Worm (Caenorhabditis elegans) whole organism, L4 larva: ENCODE results near the gene cdr-7.

ENCODE experiments used
- F44E2.7 ChIP-seq: fragments of 200-800 bp; sonication (Bioruptor generic); IDR thresholded peaks from 2 replicates; pipeline ENCODE4 v2.1.2; 2022; ENCODE audit warnings: missing genetic modification characterization, missing compliant biosample characterization
- R02D3.7 ChIP-seq: fragments of 150-350 bp; sonication (generic microtip); optimal IDR thresholded peaks from 3 replicates; lab custom pipeline; 2014; ENCODE audit warnings: missing biosample characterization, missing genetic modification characterization
- T20F7.1 ChIP-seq: fragments of 200-800 bp; sonication (Bioruptor generic); optimal IDR thresholded peaks from 2 replicates; lab custom pipeline; 2018; ENCODE audit warnings: mild to moderate bottlenecking, missing genetic modification characterization, missing compliant biosample characterization
- Y48G9A.11 ChIP-seq: fragments of 200-800 bp; sonication (Bioruptor generic); IDR thresholded peaks from 2 replicates; pipeline ENCODE4 v1.3.6; 2022; ENCODE audit warnings: missing genetic modification reagents, missing genetic modification characterization, missing compliant biosample characterization
- ZK546.5 ChIP-seq, 2 experiments: sonication (generic microtip); optimal IDR thresholded peaks; 2 replicates each; lab custom pipeline; 2017; ENCODE audit warnings: missing biosample characterization in 2 of 2, missing genetic modification characterization in 2 of 2
- aha-1 ChIP-seq: fragments of 150-350 bp; peaks from one replicate; lab custom pipeline; 2014; ENCODE audit warnings: missing biosample characterization, missing genetic modification characterization
- ama-1 ChIP-seq: fragments of 150-350 bp; optimal IDR thresholded peaks from 2 replicates; lab custom pipeline; 2014; ENCODE audit warnings: inconsistent platforms, mixed read lengths
- attf-4 ChIP-seq: sonication (generic microtip); optimal IDR thresholded peaks from 3 replicates; lab custom pipeline; 2017; ENCODE audit warnings: missing biosample characterization, missing genetic modification characterization
- ceh-32 ChIP-seq: sonication (generic microtip); optimal IDR thresholded peaks from 2 replicates; lab custom pipeline; 2016; ENCODE audit warnings: mild to moderate bottlenecking, missing genetic modification characterization, missing compliant biosample characterization; ENCODE audit not compliant: poor library complexity
- ces-1 ChIP-seq: fragments of 150-350 bp; sonication (generic microtip); optimal IDR thresholded peaks from 4 replicates; lab custom pipeline; 2014; ENCODE audit warnings: missing biosample characterization, missing genetic modification reagents, missing genetic modification characterization
- cey-2 ChIP-seq: sonication (generic microtip); optimal IDR thresholded peaks from 3 replicates; lab custom pipeline; 2017; ENCODE audit warnings: missing genetic modification characterization, mild to moderate bottlenecking, missing compliant biosample characterization, antibody characterized with exemption, borderline replicate concordance; ENCODE audit not compliant: insufficient read depth
- ctbp-1 ChIP-seq: fragments of 200-800 bp; sonication (Bioruptor generic); IDR thresholded peaks from 2 replicates; pipeline ENCODE4 v1.3.6; 2022; ENCODE audit warnings: missing genetic modification reagents, missing genetic modification characterization, missing compliant biosample characterization
- daf-16 ChIP-seq, 3 experiments: sonication (generic microtip); optimal IDR thresholded peaks; 2 replicates each; lab custom pipeline; 2016 to 2017; ENCODE audit warnings: missing genetic modification characterization in 3 of 3, missing genetic modification reagents in 3 of 3, mild to moderate bottlenecking in 2 of 3, missing compliant biosample characterization in 2 of 3, missing biosample characterization in 1 of 3, moderate library complexity in 1 of 3
- dmd-8 ChIP-seq: fragments of 200-800 bp; sonication (Bioruptor generic); IDR thresholded peaks from 2 replicates; pipeline ENCODE4 v1.3.6; 2022; ENCODE audit warnings: missing genetic modification characterization, missing compliant biosample characterization
- dpl-1 ChIP-seq: fragments of 150-350 bp; optimal IDR thresholded peaks from 2 replicates; lab custom pipeline; 2014; ENCODE audit warnings: missing biosample characterization, missing genetic modification reagents, missing genetic modification characterization
- dve-1 ChIP-seq: sonication (generic microtip); optimal IDR thresholded peaks from 2 replicates; lab custom pipeline; 2017; ENCODE audit warnings: antibody characterized with exemption, mild to moderate bottlenecking, missing genetic modification characterization, missing compliant biosample characterization; ENCODE audit not compliant: insufficient read depth
- egl-27 ChIP-seq: sonication (generic microtip); optimal IDR thresholded peaks from 3 replicates; lab custom pipeline; 2017; ENCODE audit warnings: missing biosample characterization, missing genetic modification reagents, missing genetic modification characterization
- egl-43 ChIP-seq: fragments of 200-800 bp; sonication (Bioruptor generic); IDR thresholded peaks from 2 replicates; pipeline ENCODE4 v1.3.6; 2022; ENCODE audit warnings: missing genetic modification reagents, missing genetic modification characterization, missing compliant biosample characterization
- hif-1 ChIP-seq, 2 experiments: sonication (generic microtip); optimal IDR thresholded peaks; 2 replicates each; lab custom pipeline; 2016 to 2017; ENCODE audit warnings: missing compliant biosample characterization in 2 of 2, missing genetic modification characterization in 2 of 2, missing genetic modification reagents in 2 of 2, missing genotype in 2 of 2, mild to moderate bottlenecking in 1 of 2
- hlh-11 ChIP-seq: fragments of 200-800 bp; sonication (Bioruptor generic); optimal IDR thresholded peaks from 2 replicates; lab custom pipeline; 2018; ENCODE audit warnings: mild to moderate bottlenecking, missing genetic modification characterization, missing compliant biosample characterization
- hmg-1.1 ChIP-seq: fragments of 200-800 bp; sonication (Bioruptor generic); IDR thresholded peaks from 2 replicates; pipeline ENCODE4 v1.3.6; 2022; ENCODE audit warnings: missing genetic modification reagents, missing genetic modification characterization, missing compliant biosample characterization
- jun-1 ChIP-seq: fragments of 150-350 bp; optimal IDR thresholded peaks from 2 replicates; lab custom pipeline; 2014; ENCODE audit warnings: missing biosample characterization, missing genetic modification reagents, missing genetic modification characterization
- lsy-2 ChIP-seq, 2 experiments: fragments of 150-350 bp in 1 of 2; sonication (generic microtip) in 1 of 2; optimal IDR thresholded peaks; 2 replicates each; lab custom pipeline; 2014 to 2017; ENCODE audit warnings: missing biosample characterization in 2 of 2, missing genetic modification characterization in 2 of 2
- madf-9 ChIP-seq: fragments of 200-800 bp; sonication (Bioruptor generic); conservative IDR thresholded peaks from 2 replicates; pipeline ENCODE4 v1.3.6; 2022; ENCODE audit warnings: missing genetic modification reagents, missing genetic modification characterization, missing compliant biosample characterization
- mdl-1 ChIP-seq, 2 experiments: fragments of 150-350 bp in 1 of 2; sonication (generic microtip) in 1 of 2; optimal IDR thresholded peaks; 2 replicates each; lab custom pipeline; 2014 to 2017; ENCODE audit warnings: missing biosample characterization in 2 of 2, missing genetic modification characterization in 2 of 2
- mdt-29 ChIP-seq: fragments of 200-800 bp; sonication (Bioruptor generic); IDR thresholded peaks from 2 replicates; pipeline ENCODE4 v1.3.6; 2022; ENCODE audit warnings: missing genetic modification reagents, missing genetic modification characterization, missing compliant biosample characterization
- mep-1 ChIP-seq: fragments of 150-350 bp; sonication (generic microtip); optimal IDR thresholded peaks from 3 replicates; lab custom pipeline; 2014; ENCODE audit warnings: missing biosample characterization, missing genetic modification characterization
- mxl-3 ChIP-seq: fragments of 200-800 bp; sonication (Bioruptor generic); optimal IDR thresholded peaks from 2 replicates; lab custom pipeline; 2018; ENCODE audit warnings: mild to moderate bottlenecking, missing genetic modification characterization, missing compliant biosample characterization
- nhr-11 ChIP-seq: fragments of 150-350 bp; optimal IDR thresholded peaks from 2 replicates; lab custom pipeline; 2014; ENCODE audit warnings: missing biosample characterization, missing genetic modification characterization
- nhr-111 ChIP-seq: fragments of 200-800 bp; sonication (Bioruptor generic); optimal IDR thresholded peaks from 2 replicates; lab custom pipeline; 2018; ENCODE audit warnings: mild to moderate bottlenecking, missing genetic modification characterization, missing compliant biosample characterization
- nhr-28 ChIP-seq: fragments of 150-350 bp; optimal IDR thresholded peaks from 2 replicates; lab custom pipeline; 2014; ENCODE audit warnings: missing biosample characterization, missing genetic modification characterization
- nhr-6 ChIP-seq: fragments of 150-350 bp; optimal IDR thresholded peaks from 2 replicates; lab custom pipeline; 2014; ENCODE audit warnings: missing biosample characterization, missing genetic modification characterization
- nhr-76 ChIP-seq: fragments of 150-350 bp; optimal IDR thresholded peaks from 2 replicates; lab custom pipeline; 2014; ENCODE audit warnings: missing biosample characterization, missing genetic modification characterization
- nhr-77 ChIP-seq: fragments of 150-350 bp; optimal IDR thresholded peaks from 2 replicates; lab custom pipeline; 2014; ENCODE audit warnings: missing biosample characterization, missing genetic modification characterization
- pha-4 ChIP-seq, 2 experiments: fragments of 150-350 bp in 1 of 2; fragments of 200-800 bp in 1 of 2; sonication (Bioruptor generic) in 1 of 2; IDR thresholded peaks in 1 of 2; optimal IDR thresholded peaks in 1 of 2; 2 replicates each; pipeline versions ENCODE4 v1.3.6 to Lab custom; 2014 to 2022; ENCODE audit warnings: missing genetic modification characterization in 2 of 2, missing genetic modification reagents in 2 of 2, missing biosample characterization in 1 of 2, missing compliant biosample characterization in 1 of 2
- sdz-12 ChIP-seq: fragments of 200-800 bp; sonication (Bioruptor generic); optimal IDR thresholded peaks from 2 replicates; lab custom pipeline; 2018; ENCODE audit warnings: mild to moderate bottlenecking, missing genetic modification characterization, missing compliant biosample characterization
- set-16 ChIP-seq: fragments of 200-800 bp; sonication (Bioruptor generic); IDR thresholded peaks from 2 replicates; pipeline ENCODE4 v1.3.6; 2022; ENCODE audit warnings: missing genetic modification reagents, missing genetic modification characterization, missing compliant biosample characterization
- skn-1 ChIP-seq: fragments of 150-350 bp; optimal IDR thresholded peaks from 2 replicates; lab custom pipeline; 2014; ENCODE audit warnings: missing biosample characterization, missing genetic modification characterization
- spr-1 ChIP-seq: sonication (generic microtip); optimal IDR thresholded peaks from 2 replicates; lab custom pipeline; 2016; ENCODE audit warnings: mild to moderate bottlenecking, missing genetic modification characterization, missing compliant biosample characterization
- unc-39 ChIP-seq: sonication (generic microtip); optimal IDR thresholded peaks from 2 replicates; lab custom pipeline; 2017; ENCODE audit warnings: missing biosample characterization, missing genetic modification characterization
- zfp-2 ChIP-seq: sonication (generic microtip); optimal IDR thresholded peaks from 2 replicates; lab custom pipeline; 2016; ENCODE audit warnings: mild to moderate bottlenecking, missing genetic modification characterization, missing compliant biosample characterization
- ztf-11 ChIP-seq: fragments of 150-350 bp; optimal IDR thresholded peaks from 2 replicates; lab custom pipeline; 2014; ENCODE audit warnings: missing biosample characterization, missing genetic modification characterization
- ztf-7 ChIP-seq: fragments of 150-350 bp; optimal IDR thresholded peaks from 2 replicates; lab custom pipeline; 2014; ENCODE audit warnings: missing biosample characterization, missing genetic modification characterization

The cdr-7 gene

ce11 chrV:12411909-12412308, at the start of gene cdr-7:
TSS of gene cdr-7 (minus strand) at chrV:12412113.
- TF ChIP-seq mdt-29 (GFP tag; lab: Robert Waterston, UW) (no peak), nhr-28 (tag; lab: Kevin White, UChicago) (peak; percentile 13), F44E2.7 (GFP tag; lab: Robert Waterston, UW) (no peak), hif-1 (tag; optimal IDR thresholded peaks at IDR 0.05; lab: Kevin White, UChicago) (no peak)
- TF ChIP-seq, all 104 proteins: peak for 1

- no peak for TF ChIP-seq sdz-12 (GFP tag; lab: Kevin White, UChicago)
- peak; percentile 1 for TF ChIP-seq hlh-11 (tag; lab: Kevin White, UChicago)
- peak; percentile 25 for TF ChIP-seq mep-1 (tag; lab: Kevin White, UChicago)
- TF ChIP-seq unc-39 (tag; lab: Kevin White, UChicago): no peak
- TF ChIP-seq ceh-32 (tag; lab: Kevin White, UChicago): no peak
- TF ChIP-seq ctbp-1 (GFP tag; lab: Robert Waterston, UW): no peak
- no peak for TF ChIP-seq spr-1
- TF ChIP-seq daf-16 (GFP tag; optimal IDR thresholded peaks at IDR 0.05; lab: Kevin White, UChicago): peak in 1 of 2 experiments; percentile 59
- no peak for TF ChIP-seq daf-16 (tag; optimal IDR thresholded peaks at IDR 0.05; lab: Kevin White, UChicago)
- no peak for TF ChIP-seq nhr-77 (tag; lab: Kevin White, UChicago)
- TF ChIP-seq nhr-76: no peak
- TF ChIP-seq nhr-11 (tag; lab: Kevin White, UChicago): no peak
- no peak for TF ChIP-seq ztf-11 (tag; lab: Kevin White, UChicago)
- no peak for TF ChIP-seq jun-1
- peak; percentile 68 for TF ChIP-seq aha-1 (tag; lab: Kevin White, UChicago)
- no peak for TF ChIP-seq ztf-7 (tag; lab: Kevin White, UChicago)
- TF ChIP-seq lsy-2 (tag; optimal IDR thresholded peaks at IDR 0.05; lab: Kevin White, UChicago): peak in 1 of 2 experiments; percentile 36
- no peak for TF ChIP-seq ama-1 (lab: Kevin White, UChicago)
- TF ChIP-seq ZK546.5 (tag; optimal IDR thresholded peaks at IDR 0.05; lab: Kevin White, UChicago): no peak
- no peak for TF ChIP-seq F44E2.7 (GFP tag; lab: Robert Waterston, UW)
- no peak for TF ChIP-seq ces-1
- no peak for TF ChIP-seq madf-9
- TF ChIP-seq nhr-28 (tag; lab: Kevin White, UChicago): no peak
- TF ChIP-seq mxl-3: no peak
- no peak for TF ChIP-seq skn-1 (tag; lab: Kevin White, UChicago)
- no peak for TF ChIP-seq attf-4 (tag; lab: Kevin White, UChicago)
- peak in 1 of 2 experiments; percentile 32 for TF ChIP-seq mdl-1 (tag; optimal IDR thresholded peaks at IDR 0.05; lab: Kevin White, UChicago)
- no peak for TF ChIP-seq R02D3.7 (tag; lab: Kevin White, UChicago)
- peak; percentile 16 for TF ChIP-seq dve-1 (tag; lab: Kevin White, UChicago)
- no peak for TF ChIP-seq egl-27
Observed at ce11 chrV:12460583-12460982, 48.7 kb upstream of the cdr-7 start.

ce11 chrV:12455695-12456094, 43.8 kb upstream of the cdr-7 start:
- TF ChIP-seq dmd-8 (GFP tag; lab: Robert Waterston, UW) (0 out of 2 replicates have a peak, but pooled peaks have one; percentile 38), zfp-2 (tag; lab: Kevin White, UChicago) (no peak), egl-43 (GFP tag; lab: Robert Waterston, UW) (peak; percentile 42; the same call in 1 of the 2 replicates), set-16 (GFP tag; lab: Robert Waterston, UW) (peak; percentile 93), nhr-111 (no peak), aha-1 (tag; lab: Kevin White, UChicago) (peak; percentile 27), ctbp-1 (GFP tag; lab: Robert Waterston, UW) (0 out of 2 replicates have a peak, but pooled peaks have one; percentile 14), mdt-29 (GFP tag; lab: Robert Waterston, UW) (no peak)

ce11 chrV:12450441-12450840, 38.5 kb upstream of the cdr-7 start, which contains the start of gene F28C1.1:
TSS of gene F28C1.1 (plus strand) at chrV:12450805.
- peak; percentile 93 for TF ChIP-seq T20F7.1
- peak; percentile 92 for TF ChIP-seq Y48G9A.11
- TF ChIP-seq R02D3.7 (tag; lab: Kevin White, UChicago): peak; percentile 16
- no peak for TF ChIP-seq cey-2
- no peak for TF ChIP-seq pha-4 (GFP tag; IDR thresholded peaks at IDR 0.05; lab: Robert Waterston, UW)
- TF ChIP-seq pha-4 (tag; optimal IDR thresholded peaks at IDR 0.05; lab: Kevin White, UChicago): no peak
- peak; percentile 84 for TF ChIP-seq dpl-1 (GFP tag; lab: Kevin White, UChicago)
- peak; percentile 55 for TF ChIP-seq nhr-6 (tag; lab: Kevin White, UChicago)
- no peak for TF ChIP-seq hmg-1.1
